Fruit fly (Drosophila melanogaster): ENCODE measurements around the gene P5CDh1.

dm6 chr3L:21824725-21825353 lies 16.3 kb downstream of the P5CDh1 start, which contains the start of gene eIF2A:
- no peak for TF ChIP-seq Sin3A (optimal IDR thresholded peaks at IDR 0.05)
- no peak for TF ChIP-seq h (optimal IDR thresholded peaks at IDR 0.05)

Data from Kc167 (cell line).